Worm (Caenorhabditis elegans): Measurements from ENCODE around the gene kcnl-1.

The kcnl-1 gene

ce11 chrV:19522551-19523137 is 42.5 kb upstream of the kcnl-1 start (continued):
- TF ChIP-seq madf-10 (tag; optimal IDR thresholded peaks at IDR 0.05) = peak; percentile 56
- TF ChIP-seq B0019.2 (GFP tag; conservative IDR thresholded peaks at IDR 0.05) = no peak
- peak; percentile 72 for TF ChIP-seq unc-62 (GFP tag; optimal IDR thresholded peaks at IDR 0.05)
- peak; percentile 93 for TF ChIP-seq somi-1 (GFP tag; optimal IDR thresholded peaks at IDR 0.05)
- TF ChIP-seq F57A8.1 (GFP tag; optimal IDR thresholded peaks at IDR 0.05) = peak; percentile 48
- TF ChIP-seq F52B5.7 (tag; optimal IDR thresholded peaks at IDR 0.05) = peak; percentile 67
- peak; percentile 38 for TF ChIP-seq ZK185.1 (tag; optimal IDR thresholded peaks at IDR 0.05; ENCODE audit: poor library complexity, severe bottlenecking)
- TF ChIP-seq ztf-26 (tag; optimal IDR thresholded peaks at IDR 0.05) = peak; percentile 96
- no peak for TF ChIP-seq F39B2.1 (GFP tag; IDR thresholded peaks at IDR 0.05)
- no peak for TF ChIP-seq him-1 (tag; optimal IDR thresholded peaks at IDR 0.05)
- peak; percentile 38; the same call in 1 of the 2 replicates for TF ChIP-seq madf-6 (GFP tag; IDR thresholded peaks at IDR 0.05)
- TF ChIP-seq F23B12.7 (tag; optimal IDR thresholded peaks at IDR 0.05; ENCODE audit: insufficient read depth) = no peak
- peak; percentile 67 for TF ChIP-seq lin-54 (GFP tag; optimal IDR thresholded peaks at IDR 0.05)
- peak; percentile 35; the same call in 1 of the 2 replicates for TF ChIP-seq ceh-100 (GFP tag; IDR thresholded peaks at IDR 0.05)
- TF ChIP-seq efl-1 (GFP tag; optimal IDR thresholded peaks at IDR 0.05) = no peak
- no peak for TF ChIP-seq nfya-2 (GFP tag; IDR thresholded peaks at IDR 0.05)
- no peak for TF ChIP-seq xnd-1 (tag; optimal IDR thresholded peaks at IDR 0.05)
- TF ChIP-seq Y53G8AR.9 (GFP tag; conservative IDR thresholded peaks at IDR 0.05) = peak; percentile 38; the same call in 1 of the 2 replicates
- peak; percentile 85 for TF ChIP-seq K12H6.12 (tag; optimal IDR thresholded peaks at IDR 0.05)
- TF ChIP-seq K11D2.4 (GFP tag; IDR thresholded peaks at IDR 0.05) = peak; percentile 91
- TF ChIP-seq mes-4 (tag; optimal IDR thresholded peaks at IDR 0.05) = no peak
- TF ChIP-seq hmg-1.2 (GFP tag; IDR thresholded peaks at IDR 0.05) = peak; percentile 98
- TF ChIP-seq lsl-1 (GFP tag; optimal IDR thresholded peaks at IDR 0.05) = no peak
- no peak for TF ChIP-seq B0035.1 (tag; optimal IDR thresholded peaks at IDR 0.05)
- peak; percentile 70 for TF ChIP-seq zim-3 (tag; optimal IDR thresholded peaks at IDR 0.05)
- TF ChIP-seq ceh-91 (GFP tag; IDR thresholded peaks at IDR 0.05) = no peak
- peak; percentile 88 for TF ChIP-seq ekl-4 (GFP tag; IDR thresholded peaks at IDR 0.05)
- peak; percentile 25 for TF ChIP-seq nhr-90 (tag; optimal IDR thresholded peaks at IDR 0.05)
- peak; percentile 41; the same call in 1 of the 2 replicates for TF ChIP-seq let-526 (GFP tag; IDR thresholded peaks at IDR 0.05)
- peak; percentile 18 for TF ChIP-seq B0261.1 (tag; optimal IDR thresholded peaks at IDR 0.05)
- TF ChIP-seq lin-35 (GFP tag; optimal IDR thresholded peaks at IDR 0.05) = peak in 1 of 3 experiments; percentile 39
- peak; percentile 44; the same call in 1 of the 2 replicates for TF ChIP-seq lir-1 (GFP tag; conservative IDR thresholded peaks at IDR 0.05)
- TF ChIP-seq pbrm-1 (GFP tag; IDR thresholded peaks at IDR 0.05) = peak; percentile 87; the same call in 1 of the 2 replicates
- peak in 1 of 2 experiments; percentile 63 for TF ChIP-seq let-607 (tag; optimal IDR thresholded peaks at IDR 0.05)
- TF ChIP-seq mel-28 (tag; optimal IDR thresholded peaks at IDR 0.05; ENCODE audit: borderline replicate concordance) = peak; percentile 37
- no peak for TF ChIP-seq lag-1 (GFP tag; IDR thresholded peaks at IDR 0.05)
- TF ChIP-seq ztf-22 (GFP tag; optimal IDR thresholded peaks at IDR 0.05) = peak; percentile 91
- TF ChIP-seq athp-1 (tag; optimal IDR thresholded peaks at IDR 0.05) = peak; percentile 28
- TF ChIP-seq repo-1 (tag; optimal IDR thresholded peaks at IDR 0.05) = peak; percentile 66
- no peak for TF ChIP-seq nhr-27 (tag; optimal IDR thresholded peaks at IDR 0.05)
- peak; percentile 44 for TF ChIP-seq die-1 (tag; optimal IDR thresholded peaks at IDR 0.05)
- peak; percentile 41 for TF ChIP-seq nhr-80 (tag; optimal IDR thresholded peaks at IDR 0.05)
- peak; percentile 89 for TF ChIP-seq ama-1 (optimal IDR thresholded peaks at IDR 0.05)
- TF ChIP-seq ama-1 (GFP tag; optimal IDR thresholded peaks at IDR 0.05) = no peak
- peak; percentile 70; the same call in 1 of the 2 replicates for TF ChIP-seq mcd-1 (GFP tag; IDR thresholded peaks at IDR 0.05)
- TF ChIP-seq tlf-1 (GFP tag; optimal IDR thresholded peaks at IDR 0.05) = peak; percentile 45
- TF ChIP-seq ztf-3 (GFP tag; optimal IDR thresholded peaks at IDR 0.05) = peak; percentile 84
- TF ChIP-seq sptf-2 (GFP tag; optimal IDR thresholded peaks at IDR 0.05) = no peak
